Worm (Caenorhabditis elegans): ENCODE measurements around the gene sdz-1.

ce11 chrIII:8748620-8749019 lies 48.5 kb upstream of the sdz-1 start:
- TF ChIP-seq snpc-4 (tag; optimal IDR thresholded peaks at IDR 0.05) = no peak
- no peak for TF ChIP-seq nhr-28 (tag; optimal IDR thresholded peaks at IDR 0.05)
- no peak for TF ChIP-seq ztf-11 (tag; optimal IDR thresholded peaks at IDR 0.05)
- no peak for TF ChIP-seq nhr-76 (tag; optimal IDR thresholded peaks at IDR 0.05)
- TF ChIP-seq sptf-1 (tag; optimal IDR thresholded peaks at IDR 0.05) = no peak

Measured in whole organism, mixed stage, embryonic.